Worm (Caenorhabditis elegans): Measurements from ENCODE around the gene R53.5.

DNA sequence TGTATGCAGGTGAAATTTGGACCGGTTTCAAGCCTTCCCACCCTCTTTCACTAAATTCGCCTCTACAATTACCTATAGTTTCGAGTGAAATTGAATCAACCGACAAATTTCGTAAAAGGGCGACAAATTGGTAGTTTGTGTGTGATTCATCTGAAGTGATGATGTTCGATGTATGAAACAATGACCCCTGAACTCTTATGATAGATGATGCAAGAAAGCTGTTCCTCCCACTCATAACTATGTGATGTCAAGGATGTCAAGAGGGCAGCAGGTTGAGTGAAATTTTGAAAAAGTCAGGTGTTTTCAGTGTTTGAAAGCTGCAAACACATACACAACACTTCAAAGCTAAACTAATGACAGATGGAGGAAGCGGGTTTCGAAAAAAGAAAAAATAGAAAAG lies 42.2 kb upstream of the R53.5 start:
- TF ChIP-seq drap-1 (GFP tag; optimal IDR thresholded peaks at IDR 0.05): no peak
- no peak for TF ChIP-seq unc-120 (tag; optimal IDR thresholded peaks at IDR 0.05; ENCODE audit: poor library complexity, severe bottlenecking)
- TF ChIP-seq snpc-4 (tag; optimal IDR thresholded peaks at IDR 0.05): no peak
- TF ChIP-seq mep-1 (tag; optimal IDR thresholded peaks at IDR 0.05): no peak

All from whole organism, mixed stage, embryonic.